Worm (Caenorhabditis elegans) whole organism, L3 larva: ENCODE results near the gene egl-26.

Experiments
- ceh-16 ChIP-seq: sonication (generic microtip); optimal IDR thresholded peaks from 2 replicates; lab custom pipeline; 2017; ENCODE audit warnings: missing biosample characterization, missing genetic modification characterization
- ceh-28 ChIP-seq: fragments of 150-350 bp; optimal IDR thresholded peaks from 2 replicates; lab custom pipeline; 2014; ENCODE audit warnings: missing biosample characterization, missing genetic modification reagents, missing genetic modification characterization
- ceh-82 ChIP-seq: fragments of 150-350 bp; optimal IDR thresholded peaks from 2 replicates; lab custom pipeline; 2014; ENCODE audit warnings: missing biosample characterization, missing genetic modification characterization
- elt-2 ChIP-seq: sonication (generic microtip); optimal IDR thresholded peaks from 2 replicates; lab custom pipeline; 2016; ENCODE audit warnings: missing genetic modification reagents, mild to moderate bottlenecking, missing genetic modification characterization, missing compliant biosample characterization
- fkh-10 ChIP-seq: sonication (generic microtip); optimal IDR thresholded peaks from 2 replicates; lab custom pipeline; 2017; ENCODE audit warnings: missing biosample characterization, missing genetic modification reagents, missing genetic modification characterization
- snpc-4 ChIP-seq: fragments of 150-350 bp; optimal IDR thresholded peaks from 2 replicates; lab custom pipeline; 2014; ENCODE audit warnings: missing biosample characterization, missing genetic modification characterization
- ztf-4 ChIP-seq: fragments of 150-350 bp; optimal IDR thresholded peaks from 2 replicates; lab custom pipeline; 2014; ENCODE audit warnings: missing biosample characterization, missing genetic modification characterization

DNA sequence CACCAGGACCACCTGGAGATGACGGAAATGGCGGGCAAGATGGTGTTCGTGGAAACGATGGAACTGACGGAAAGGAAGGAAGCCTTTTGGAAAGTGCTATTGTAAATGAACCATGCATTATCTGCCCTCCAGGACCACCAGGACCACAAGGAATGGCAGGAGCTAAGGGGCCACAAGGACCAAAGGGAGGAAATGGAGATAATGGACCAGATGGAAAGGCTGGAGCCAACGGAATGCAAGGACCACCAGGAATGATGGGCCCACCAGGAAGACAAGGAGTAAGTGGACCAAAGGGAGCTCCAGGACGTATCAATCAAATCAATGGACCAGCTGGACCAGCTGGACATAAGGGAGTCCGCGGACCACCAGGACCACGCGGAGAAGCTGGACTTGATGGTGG is 45.7 kb upstream of the egl-26 start:
- no peak for TF ChIP-seq ceh-28 (tag; lab: Kevin White, UChicago)
- TF ChIP-seq ceh-82 = no peak
- no peak for TF ChIP-seq fkh-10 (GFP tag; lab: Kevin White, UChicago)
- no peak for TF ChIP-seq ceh-16 (tag; lab: Kevin White, UChicago)
- no peak for TF ChIP-seq snpc-4
- TF ChIP-seq elt-2 (tag; lab: Kevin White, UChicago) = no peak
- no peak for TF ChIP-seq ztf-4
